Worm (Caenorhabditis elegans): ENCODE results near the gene T26H5.10.

The T26H5.10 gene

ce11 chrV:15417822-15418221, 25.8 kb downstream of the T26H5.10 start, which contains the start of gene T06E6.10:
TSS of gene T06E6.10 (plus strand) at chrV:15418122.
- TF ChIP-seq unc-42 (tag; optimal IDR thresholded peaks at IDR 0.05) (no peak), ceh-31 (tag; optimal IDR thresholded peaks at IDR 0.05) (no peak), tbx-2 (tag; optimal IDR thresholded peaks at IDR 0.05) (no peak), hlh-8 (tag; optimal IDR thresholded peaks at IDR 0.05) (no peak), pha-2 (tag; optimal IDR thresholded peaks at IDR 0.05) (no peak), hlh-15 (tag; optimal IDR thresholded peaks at IDR 0.05) (no peak), che-1 (tag; optimal IDR thresholded peaks at IDR 0.05) (no peak), K09A11.1 (tag; optimal IDR thresholded peaks at IDR 0.05; ENCODE audit: insufficient read depth) (no peak), sox-4 (tag; optimal IDR thresholded peaks at IDR 0.05) (no peak), lin-11 (tag; optimal IDR thresholded peaks at IDR 0.05) (no peak), sox-2 (GFP tag; IDR thresholded peaks at IDR 0.05) (no peak), pqm-1 (tag; optimal IDR thresholded peaks at IDR 0.05) (no peak), ceh-30 (tag; optimal IDR thresholded peaks at IDR 0.05) (no peak)

DNA sequence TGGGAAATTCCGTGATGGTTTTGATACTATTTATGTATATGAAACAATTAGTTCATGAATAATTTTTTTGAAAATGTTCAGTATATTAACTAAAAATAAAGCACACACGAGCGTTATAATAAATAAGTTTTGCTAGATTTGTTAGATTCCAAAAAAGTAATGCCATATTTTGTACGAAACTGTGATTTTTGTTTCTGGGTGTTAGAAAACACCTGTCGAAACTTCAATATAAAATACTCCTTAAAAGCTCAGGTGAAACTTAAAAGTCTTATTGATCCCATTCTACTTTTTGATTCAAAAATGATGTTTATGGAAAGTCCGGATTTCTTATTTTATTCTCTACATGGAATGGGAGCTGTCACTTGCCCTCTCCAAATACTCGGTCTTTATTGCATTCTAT, 27.7 kb downstream of the T26H5.10 start, which contains the start of gene srh-265:
TSS of gene srh-265 (plus strand) at position 301 of the 400 bp plus-strand sequence.
- TF ChIP-seq odd-2 (tag; optimal IDR thresholded peaks at IDR 0.05) (no peak), pax-1 (tag; optimal IDR thresholded peaks at IDR 0.05) (no peak), nhr-11 (tag; optimal IDR thresholded peaks at IDR 0.05) (no peak), pha-4 (tag; optimal IDR thresholded peaks at IDR 0.05) (no peak), nhr-232 (tag; optimal IDR thresholded peaks at IDR 0.05) (no peak), ceh-18 (tag; optimal IDR thresholded peaks at IDR 0.05) (no peak), hlh-30 (tag; optimal IDR thresholded peaks at IDR 0.05; ENCODE audit: insufficient read depth) (no peak), tbx-2 (tag; optimal IDR thresholded peaks at IDR 0.05) (no peak), fkh-6 (tag; optimal IDR thresholded peaks at IDR 0.05) (no peak), hlh-8 (tag; optimal IDR thresholded peaks at IDR 0.05) (no peak), F13H6.1 (tag; optimal IDR thresholded peaks at IDR 0.05) (no peak), dve-1 (tag; optimal IDR thresholded peaks at IDR 0.05) (no peak), tbx-7 (tag; optimal IDR thresholded peaks at IDR 0.05) (no peak), elt-4 (tag; optimal IDR thresholded peaks at IDR 0.05) (no peak), T23F11.4 (GFP tag; optimal IDR thresholded peaks at IDR 0.05) (no peak), elt-2 (tag; optimal IDR thresholded peaks at IDR 0.05) (no peak)

DNA sequence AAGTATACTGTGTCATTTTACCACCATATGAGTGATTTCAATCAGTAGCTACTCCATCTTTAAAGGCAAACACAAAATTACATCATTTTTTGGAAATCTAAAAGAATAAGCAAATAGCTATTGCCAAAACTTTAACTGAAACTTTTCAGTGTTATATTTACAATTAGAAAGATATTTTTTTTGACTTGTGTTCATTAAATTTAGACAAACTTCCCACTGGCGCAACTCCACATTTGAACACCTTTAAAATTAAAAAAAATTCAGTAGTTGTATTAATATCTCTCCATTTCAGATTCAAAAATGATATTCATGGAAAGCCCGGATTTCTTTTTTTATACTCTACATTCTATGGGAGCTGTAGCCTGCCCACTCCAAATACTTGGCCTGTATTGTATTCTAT, 29.8 kb downstream of the T26H5.10 start, which contains the start of gene srh-264:
TSS of gene srh-264 (plus strand) at position 301 of the 400 bp plus-strand sequence.
- no peak for TF ChIP-seq madf-2 (tag; optimal IDR thresholded peaks at IDR 0.05)

DNA sequence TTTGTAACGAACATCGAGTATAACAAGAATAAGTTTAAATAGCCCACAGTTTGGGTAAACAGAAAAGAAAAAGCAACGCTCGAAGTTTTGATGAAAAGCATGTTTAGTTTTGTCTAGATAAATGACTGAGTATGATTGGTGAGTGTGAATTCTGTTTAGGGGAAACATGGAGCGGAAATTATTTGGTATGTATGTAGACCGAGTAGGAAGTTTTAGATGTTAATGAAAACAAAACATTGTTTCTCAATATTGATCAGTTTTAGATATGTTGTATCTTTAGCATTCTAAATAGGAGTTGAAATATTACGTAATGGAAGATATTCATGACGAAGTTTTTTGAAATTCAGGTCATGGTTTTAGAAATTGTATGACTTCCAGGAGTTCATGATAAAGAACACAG, 31.0 kb downstream of the T26H5.10 start, which contains the start of gene srbc-63:
TSS of gene srbc-63 (minus strand) at position 101 of the 400 bp plus-strand sequence.
- no peak for TF ChIP-seq gmeb-2 (tag; optimal IDR thresholded peaks at IDR 0.05)
- TF ChIP-seq nhr-232 (tag; optimal IDR thresholded peaks at IDR 0.05), result no peak
- no peak for TF ChIP-seq mec-3 (tag; optimal IDR thresholded peaks at IDR 0.05; ENCODE audit: borderline replicate concordance)
- TF ChIP-seq nhr-11 (tag; optimal IDR thresholded peaks at IDR 0.05), result no peak
- no peak for TF ChIP-seq ztf-16 (tag; optimal IDR thresholded peaks at IDR 0.05)
- TF ChIP-seq ceh-45 (GFP tag; IDR thresholded peaks at IDR 0.05), result no peak
- no peak for TF ChIP-seq ceh-30 (tag; optimal IDR thresholded peaks at IDR 0.05)
- TF ChIP-seq F13H6.1 (tag; optimal IDR thresholded peaks at IDR 0.05), result no peak
- no peak for TF ChIP-seq pha-2 (tag; optimal IDR thresholded peaks at IDR 0.05)
- TF ChIP-seq sox-4 (tag; optimal IDR thresholded peaks at IDR 0.05), result no peak
- no peak for TF ChIP-seq dve-1 (tag; optimal IDR thresholded peaks at IDR 0.05)
- TF ChIP-seq ceh-31 (tag; optimal IDR thresholded peaks at IDR 0.05), result no peak
- TF ChIP-seq unc-3 (GFP tag; conservative IDR thresholded peaks at IDR 0.05), result no peak
- TF ChIP-seq unc-3 (tag; optimal IDR thresholded peaks at IDR 0.05), result no peak
- no peak for TF ChIP-seq madf-2 (tag; optimal IDR thresholded peaks at IDR 0.05)
- TF ChIP-seq hlh-15 (tag; optimal IDR thresholded peaks at IDR 0.05), result no peak

DNA sequence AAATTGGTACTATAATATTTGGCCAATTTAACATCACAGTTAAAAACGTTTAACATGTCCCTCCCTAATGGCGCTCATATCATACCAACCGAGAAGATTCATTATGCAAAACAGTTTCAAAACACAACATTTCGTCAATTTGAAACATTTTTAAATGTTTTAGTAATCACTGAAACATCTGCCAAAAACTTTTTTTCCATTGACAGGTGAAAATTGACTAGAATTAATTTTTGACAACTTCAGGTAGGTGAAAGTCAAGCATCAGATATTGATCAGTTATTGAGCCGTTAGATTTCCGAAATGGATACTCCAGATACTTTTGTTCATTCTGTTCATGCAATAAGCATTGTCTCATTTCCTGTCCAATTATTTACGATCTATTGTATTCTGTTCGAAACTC, 36.7 kb downstream of the T26H5.10 start, which contains the start of gene srh-257:
TSS of gene srh-257 (plus strand) at position 301 of the 400 bp plus-strand sequence.
- TF ChIP-seq ama-1 (optimal IDR thresholded peaks at IDR 0.05) (no peak), Y22D7AL.16 (tag; optimal IDR thresholded peaks at IDR 0.05) (no peak), K02D7.2 (tag; optimal IDR thresholded peaks at IDR 0.05) (no peak)
